Fruit fly (Drosophila melanogaster) whole organism, embryonic: Measurements from ENCODE around the gene Reck.
A peak's percentile ranks its signal among the peaks of the same experiment; 100 is the strongest.

Source experiments
- lmd ChIP-seq: fragments of 200-800 bp; sonication (Bioruptor generic); IDR thresholded peaks from 2 replicates; pipeline ENCODE4 v1.3.6; 2022; ENCODE audit warnings: missing biosample characterization, missing genetic modification characterization
- scrt ChIP-seq: fragments of 200-800 bp; sonication (Bioruptor generic); optimal IDR thresholded peaks from 2 replicates; lab custom pipeline; 2018; ENCODE audit warnings: missing biosample characterization, mild to moderate bottlenecking, missing genetic modification characterization, moderate library complexity
- zen ChIP-seq: fragments of 200-800 bp; sonication (Bioruptor generic); optimal IDR thresholded peaks from 3 replicates; lab custom pipeline; 2018; ENCODE audit warnings: missing biosample characterization, mild to moderate bottlenecking, missing genetic modification characterization, moderate library complexity

DNA sequence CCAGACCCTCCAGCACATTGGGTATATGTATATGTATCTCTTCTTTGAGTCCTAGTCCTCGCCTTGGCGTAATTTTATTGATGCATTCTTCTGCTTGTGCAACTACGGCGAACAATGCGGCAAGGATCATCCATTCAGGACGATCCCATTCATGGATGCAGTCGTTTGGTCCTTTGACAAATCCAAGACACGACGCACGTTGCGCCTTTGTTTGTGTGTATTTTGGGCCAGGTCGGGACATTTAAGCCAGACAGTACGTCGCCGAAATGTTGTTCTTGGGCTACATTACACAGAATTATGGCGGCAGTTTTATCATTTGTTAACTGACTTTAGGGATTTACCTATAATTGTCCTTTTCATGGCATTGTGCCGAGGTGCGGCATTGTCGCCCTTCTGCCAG is 31.3 kb upstream of the Reck start:
- TF ChIP-seq zen (tag; lab: Kevin White, UChicago), result peak; percentile 63
- TF ChIP-seq lmd (GFP tag; lab: Robert Waterston, UW), result no peak
- no peak for TF ChIP-seq scrt
